Worm (Caenorhabditis elegans) whole organism, L2 larva: ENCODE data around the gene str-222.

ENCODE experiments used
- C34F6.9 ChIP-seq: fragments of 150-350 bp; optimal IDR thresholded peaks from 2 replicates; lab custom pipeline; 2014; ENCODE audit warnings: missing biosample characterization, missing genetic modification characterization
- Y55F3AM.14 ChIP-seq: fragments of 200-800 bp; sonication (Bioruptor generic); optimal IDR thresholded peaks from 2 replicates; lab custom pipeline; 2018; ENCODE audit warnings: mild to moderate bottlenecking, missing genetic modification characterization, missing compliant biosample characterization
- ZK546.5 ChIP-seq: sonication (generic microtip); optimal IDR thresholded peaks from 2 replicates; lab custom pipeline; 2017; ENCODE audit warnings: missing biosample characterization, missing genetic modification characterization
- alr-1 ChIP-seq: fragments of 150-350 bp; optimal IDR thresholded peaks from 2 replicates; lab custom pipeline; 2014; ENCODE audit warnings: missing biosample characterization, missing genetic modification characterization
- aly-2 ChIP-seq: fragments of 150-350 bp; optimal IDR thresholded peaks from 2 replicates; lab custom pipeline; 2014; ENCODE audit warnings: missing biosample characterization, missing genetic modification characterization
- ama-1 ChIP-seq: fragments of 150-350 bp; optimal IDR thresholded peaks from 2 replicates; lab custom pipeline; 2018; ENCODE audit warnings: inconsistent platforms
- ceh-16 ChIP-seq: fragments of 150-350 bp; optimal IDR thresholded peaks from 2 replicates; lab custom pipeline; 2014; ENCODE audit warnings: missing biosample characterization, missing genetic modification characterization
- ceh-82 ChIP-seq: fragments of 150-350 bp; optimal IDR thresholded peaks from 2 replicates; lab custom pipeline; 2014; ENCODE audit warnings: missing biosample characterization, missing genetic modification characterization
- dmd-4 ChIP-seq: sonication (generic microtip); optimal IDR thresholded peaks from 2 replicates; lab custom pipeline; 2017; ENCODE audit warnings: missing biosample characterization, missing genetic modification characterization
- egl-27 ChIP-seq: sonication (generic microtip); optimal IDR thresholded peaks from 3 replicates; lab custom pipeline; 2017; ENCODE audit warnings: missing biosample characterization, missing genetic modification reagents, missing genetic modification characterization
- elt-1 ChIP-seq: fragments of 150-350 bp; optimal IDR thresholded peaks from 2 replicates; lab custom pipeline; 2014; ENCODE audit warnings: missing biosample characterization, missing genetic modification characterization
- fos-1 ChIP-seq: fragments of 150-350 bp; optimal IDR thresholded peaks from 2 replicates; lab custom pipeline; 2014; ENCODE audit warnings: missing biosample characterization, missing genetic modification characterization
- gmeb-1 ChIP-seq: fragments of 150-350 bp; optimal IDR thresholded peaks from 2 replicates; lab custom pipeline; 2014; ENCODE audit warnings: missing biosample characterization, missing genetic modification characterization
- lin-11 ChIP-seq: fragments of 150-350 bp; sonication (generic microtip); optimal IDR thresholded peaks from 2 replicates; lab custom pipeline; 2014; ENCODE audit warnings: missing biosample characterization, missing genetic modification characterization, inconsistent platforms, mixed read lengths
- lin-13 ChIP-seq: fragments of 150-350 bp; optimal IDR thresholded peaks from 2 replicates; lab custom pipeline; 2014; ENCODE audit warnings: missing biosample characterization, missing genetic modification reagents, missing genetic modification characterization
- lin-39 ChIP-seq: fragments of 150-350 bp; optimal IDR thresholded peaks from 2 replicates; lab custom pipeline; 2014; ENCODE audit warnings: missing biosample characterization, missing genetic modification reagents, missing genetic modification characterization
- lsy-2 ChIP-seq, 2 experiments: fragments of 150-350 bp in 1 of 2; sonication (generic microtip) in 1 of 2; optimal IDR thresholded peaks; 2 replicates each; lab custom pipeline; 2014 to 2017; ENCODE audit warnings: missing biosample characterization in 2 of 2, missing genetic modification characterization in 2 of 2
- mbf-1 ChIP-seq: sonication (generic microtip); optimal IDR thresholded peaks from 2 replicates; lab custom pipeline; 2017; ENCODE audit warnings: missing biosample characterization, missing genetic modification characterization
- nhr-10 ChIP-seq: sonication (generic microtip); optimal IDR thresholded peaks from 2 replicates; lab custom pipeline; 2017; ENCODE audit warnings: missing biosample characterization, missing genetic modification characterization
- nhr-11 ChIP-seq: fragments of 150-350 bp; optimal IDR thresholded peaks from 2 replicates; lab custom pipeline; 2014; ENCODE audit warnings: missing biosample characterization, missing genetic modification characterization
- nhr-12 ChIP-seq: fragments of 150-350 bp; optimal IDR thresholded peaks from 2 replicates; lab custom pipeline; 2014; ENCODE audit warnings: missing biosample characterization, missing genetic modification characterization
- nhr-129 ChIP-seq: fragments of 150-350 bp; optimal IDR thresholded peaks from 2 replicates; lab custom pipeline; 2014; ENCODE audit warnings: missing biosample characterization, missing genetic modification characterization
- nhr-21 ChIP-seq: fragments of 150-350 bp; optimal IDR thresholded peaks from 2 replicates; lab custom pipeline; 2014; ENCODE audit warnings: missing biosample characterization, missing genetic modification characterization
- nhr-237 ChIP-seq: fragments of 150-350 bp; optimal IDR thresholded peaks from 2 replicates; lab custom pipeline; 2014; ENCODE audit warnings: missing biosample characterization, missing genetic modification characterization
- nhr-25 ChIP-seq: fragments of 150-350 bp; sonication (generic microtip); optimal IDR thresholded peaks from 3 replicates; lab custom pipeline; 2014; ENCODE audit warnings: missing biosample characterization, missing genetic modification characterization
- nhr-6 ChIP-seq: fragments of 150-350 bp; optimal IDR thresholded peaks from 2 replicates; lab custom pipeline; 2014; ENCODE audit warnings: missing biosample characterization, missing genetic modification characterization
- nhr-77 ChIP-seq: fragments of 150-350 bp; optimal IDR thresholded peaks from 2 replicates; lab custom pipeline; 2014; ENCODE audit warnings: missing biosample characterization, missing genetic modification characterization
- sem-4 ChIP-seq: fragments of 150-350 bp; optimal IDR thresholded peaks from 2 replicates; lab custom pipeline; 2014; ENCODE audit warnings: missing biosample characterization, missing genetic modification reagents, missing genetic modification characterization
- snpc-4 ChIP-seq: fragments of 150-350 bp; optimal IDR thresholded peaks from 2 replicates; lab custom pipeline; 2014; ENCODE audit warnings: missing biosample characterization, missing genetic modification characterization
- unc-39 ChIP-seq: fragments of 150-350 bp; optimal IDR thresholded peaks from 2 replicates; lab custom pipeline; 2014; ENCODE audit warnings: missing biosample characterization, missing genetic modification characterization
- unc-55 ChIP-seq: fragments of 150-350 bp; sonication (generic microtip); optimal IDR thresholded peaks from 3 replicates; lab custom pipeline; 2014; ENCODE audit warnings: missing biosample characterization, missing genetic modification reagents, missing genetic modification characterization
- zag-1 ChIP-seq: fragments of 150-350 bp; optimal IDR thresholded peaks from 2 replicates; lab custom pipeline; 2014; ENCODE audit warnings: missing biosample characterization, missing genetic modification characterization
- ztf-1 ChIP-seq: fragments of 200-800 bp; sonication (Bioruptor generic); conservative IDR thresholded peaks from 2 replicates; pipeline ENCODE4 v1.3.6; 2022; ENCODE audit warnings: missing genetic modification characterization, missing compliant biosample characterization
- ztf-11 ChIP-seq: sonication (generic microtip); optimal IDR thresholded peaks from 2 replicates; lab custom pipeline; 2017; ENCODE audit warnings: missing biosample characterization, missing genetic modification characterization
- ztf-4 ChIP-seq: fragments of 150-350 bp; optimal IDR thresholded peaks from 2 replicates; lab custom pipeline; 2014; ENCODE audit warnings: missing biosample characterization, missing genetic modification characterization

The str-222 gene

ce11 chrV:1620537-1620936 is 15.4 kb upstream of the str-222 start:
- TF ChIP-seq fos-1 (tag; lab: Kevin White, UChicago) (no peak), nhr-77 (tag; lab: Kevin White, UChicago) (no peak), nhr-11 (tag; lab: Kevin White, UChicago) (no peak), gmeb-1 (no peak), ztf-4 (tag; lab: Kevin White, UChicago) (no peak), ztf-11 (tag; lab: Kevin White, UChicago) (no peak), ztf-1 (GFP tag; lab: Robert Waterston, UW) (no peak), sem-4 (no peak), nhr-10 (no peak), unc-39 (no peak), mbf-1 (tag; lab: Kevin White, UChicago) (no peak), ZK546.5 (tag; lab: Kevin White, UChicago) (no peak), lin-39 (tag; lab: Kevin White, UChicago) (no peak), ceh-82 (tag; lab: Kevin White, UChicago) (no peak), lsy-2 (tag; optimal IDR thresholded peaks at IDR 0.05; lab: Kevin White, UChicago) (no peak), nhr-12 (tag; lab: Kevin White, UChicago) (no peak), alr-1 (tag; lab: Kevin White, UChicago) (no peak), egl-27 (tag; lab: Kevin White, UChicago) (no peak), lin-13 (GFP tag; lab: Kevin White, UChicago) (no peak), nhr-6 (no peak)

- TF ChIP-seq nhr-129 (tag; lab: Kevin White, UChicago): peak; percentile 27
- no peak for TF ChIP-seq nhr-6
- TF ChIP-seq gmeb-1: peak; percentile 5
- no peak for TF ChIP-seq elt-1 (tag; lab: Kevin White, UChicago)
- TF ChIP-seq ceh-16: no peak
- no peak for TF ChIP-seq nhr-77 (tag; lab: Kevin White, UChicago)
- no peak for TF ChIP-seq aly-2 (tag; lab: Kevin White, UChicago)
- TF ChIP-seq dmd-4: no peak
- no peak for TF ChIP-seq lin-39 (tag; lab: Kevin White, UChicago)
- peak; percentile 53 for TF ChIP-seq C34F6.9
These were observed 14.5 kb upstream of the str-222 start, which contains the start of gene nhr-117 for ce11 chrV:1621494-1621893. nhr-117 (minus strand) TSS chrV:1621520.

DNA sequence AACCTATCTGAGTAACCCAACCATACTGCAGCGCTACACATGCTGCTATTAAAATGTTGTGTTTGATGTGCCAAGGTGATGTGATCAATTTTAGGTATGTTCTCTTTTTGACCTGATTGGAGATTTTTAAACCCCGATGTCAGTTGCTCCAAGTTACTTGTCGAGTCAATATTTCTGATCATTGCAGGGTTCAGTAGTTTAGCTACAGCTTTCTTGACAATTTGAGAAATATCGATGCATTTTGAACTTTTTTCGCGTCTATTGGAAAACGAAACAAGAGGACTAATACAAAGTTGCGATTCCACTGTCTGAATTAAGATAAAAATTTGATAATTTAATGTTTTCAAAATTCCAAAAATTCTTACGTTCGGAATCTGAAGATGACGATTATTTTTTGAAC is 12.5 kb upstream of the str-222 start:
- TF ChIP-seq nhr-129 (tag; lab: Kevin White, UChicago) (no peak), alr-1 (tag; lab: Kevin White, UChicago) (no peak), zag-1 (tag; lab: Kevin White, UChicago) (no peak), nhr-77 (tag; lab: Kevin White, UChicago) (no peak), unc-55 (GFP tag; lab: Kevin White, UChicago) (no peak), snpc-4 (tag; lab: Kevin White, UChicago) (no peak), Y55F3AM.14 (no peak), elt-1 (tag; lab: Kevin White, UChicago) (no peak)

- TF ChIP-seq nhr-129 (tag; lab: Kevin White, UChicago) (no peak), mbf-1 (tag; lab: Kevin White, UChicago) (no peak), zag-1 (tag; lab: Kevin White, UChicago) (no peak), snpc-4 (tag; lab: Kevin White, UChicago) (no peak), elt-1 (tag; lab: Kevin White, UChicago) (no peak), unc-55 (GFP tag; lab: Kevin White, UChicago) (no peak), nhr-237 (tag; lab: Kevin White, UChicago) (no peak), nhr-21 (no peak), lin-11 (no peak), Y55F3AM.14 (no peak), ama-1 (lab: Kevin White, UChicago) (no peak), lin-39 (tag; lab: Kevin White, UChicago) (no peak), lin-13 (GFP tag; lab: Kevin White, UChicago) (no peak), nhr-25 (tag; lab: Kevin White, UChicago) (no peak)
- TF ChIP-seq, all 48 proteins: peak for 0
These were observed 11.6 kb upstream of the str-222 start, which contains the start of gene nhr-110 for ce11 chrV:1624340-1624739. nhr-110 (minus strand) TSS chrV:1624440.

- no peak for TF ChIP-seq fos-1 (tag; lab: Kevin White, UChicago)
These were observed 9.2 kb upstream of the str-222 start, which contains the start of gene nhr-237 for ce11 chrV:1626720-1627119. nhr-237 (minus strand) TSS chrV:1626820.
